Fruit fly (Drosophila melanogaster) S2 (cell line): ENCODE results near the gene sesB.
A peak's percentile ranks its signal among the peaks of the same experiment; 100 is the strongest.

Experiments
- CG8478 ChIP-seq: fragments of >200 bp; optimal IDR thresholded peaks from 2 replicates; lab custom pipeline; 2018
- CTCF ChIP-seq, 2 experiments: fragments of >200 bp; optimal IDR thresholded peaks; 2 replicates each; lab custom pipeline; 2018

sesB gene

DNA sequence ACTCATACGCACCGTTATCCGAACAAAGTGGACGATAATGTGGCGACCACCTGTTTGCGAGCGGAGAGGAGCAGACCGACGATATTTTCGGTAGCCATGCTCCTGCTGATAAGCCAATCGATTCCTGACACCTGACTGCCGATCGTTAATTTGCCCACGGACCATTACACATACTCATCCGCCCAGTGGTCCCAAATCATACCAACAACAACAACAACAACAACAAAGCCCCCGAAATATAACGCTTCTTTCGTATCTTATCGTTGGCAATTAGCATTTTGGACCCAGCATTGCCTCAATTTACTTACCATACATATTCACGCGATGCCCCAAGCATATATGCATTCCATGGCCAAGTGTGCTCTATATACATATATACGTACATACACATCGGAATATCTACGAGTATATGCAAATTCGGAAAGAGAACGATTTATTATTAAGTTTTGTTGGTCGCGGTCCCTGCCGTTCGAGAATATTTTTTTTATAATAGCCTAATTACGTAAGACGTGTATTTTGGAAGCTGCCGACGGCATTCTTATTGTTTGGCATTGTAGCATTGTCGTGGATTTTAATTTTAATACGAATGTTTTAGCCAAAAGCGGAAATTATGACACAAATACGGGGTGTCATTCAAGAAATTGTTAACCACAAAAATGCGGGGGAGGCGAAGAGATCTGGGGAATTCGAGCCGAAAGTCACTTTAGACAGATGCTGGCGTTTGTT is 11.6 kb downstream of the sesB start:
- TF ChIP-seq CG8478 (lab: Kevin White, UChicago) (no peak), CTCF (optimal IDR thresholded peaks at IDR 0.05; lab: Kevin White, UChicago) (no peak)

DNA sequence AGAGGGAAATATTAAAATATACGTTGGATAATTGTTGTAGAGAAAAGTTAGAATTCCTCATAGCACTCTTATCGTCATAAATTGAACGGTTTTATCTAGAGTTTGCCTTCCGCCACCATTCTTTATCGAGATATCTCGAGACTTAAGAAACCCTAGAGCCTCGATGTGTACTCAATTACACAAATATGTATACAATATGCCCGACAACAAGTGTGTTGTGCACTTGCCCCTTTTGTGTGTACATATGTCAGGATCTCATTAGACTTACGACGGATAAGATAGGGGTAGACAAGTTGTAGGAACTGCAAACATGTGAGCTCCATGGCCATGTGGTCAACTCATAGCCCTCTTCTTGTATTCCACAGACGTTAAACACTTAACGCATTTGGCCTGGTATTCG is 13.2 kb downstream of the sesB start:
- TF ChIP-seq CG8478 (lab: Kevin White, UChicago) (no peak), CTCF (optimal IDR thresholded peaks at IDR 0.05; lab: Kevin White, UChicago) (no peak)

DNA sequence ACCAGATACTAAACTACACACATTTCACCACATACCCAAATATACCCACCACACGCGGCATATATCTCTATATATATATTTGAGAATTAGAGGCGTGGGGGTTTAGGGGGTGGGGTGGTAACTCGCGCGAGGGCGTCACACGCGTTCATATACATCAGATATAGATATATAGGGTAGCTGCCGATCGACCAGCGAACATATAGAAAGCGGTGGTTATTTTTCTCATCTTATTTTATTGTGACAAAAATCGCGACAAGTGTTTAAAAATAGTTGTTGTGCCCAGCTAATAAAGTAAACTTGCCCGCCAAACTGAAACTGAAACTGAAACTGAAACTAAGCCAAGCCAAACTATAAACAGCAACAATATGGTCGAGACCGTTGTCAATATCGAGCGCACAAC is 14.1 kb downstream of the sesB start:
- TF ChIP-seq CTCF (optimal IDR thresholded peaks at IDR 0.05; lab: Kevin White, UChicago) (no peak), CG8478 (lab: Kevin White, UChicago) (no peak)

- no peak for TF ChIP-seq CTCF (optimal IDR thresholded peaks at IDR 0.05; lab: Kevin White, UChicago)
- TF ChIP-seq CG8478 (lab: Kevin White, UChicago) = no peak
Observed at dm6 chrX:10771856-10772592, 14.7 kb downstream of the sesB start, which contains the start of gene CG15211. CG15211 (plus strand) TSS chrX:10772541.

DNA sequence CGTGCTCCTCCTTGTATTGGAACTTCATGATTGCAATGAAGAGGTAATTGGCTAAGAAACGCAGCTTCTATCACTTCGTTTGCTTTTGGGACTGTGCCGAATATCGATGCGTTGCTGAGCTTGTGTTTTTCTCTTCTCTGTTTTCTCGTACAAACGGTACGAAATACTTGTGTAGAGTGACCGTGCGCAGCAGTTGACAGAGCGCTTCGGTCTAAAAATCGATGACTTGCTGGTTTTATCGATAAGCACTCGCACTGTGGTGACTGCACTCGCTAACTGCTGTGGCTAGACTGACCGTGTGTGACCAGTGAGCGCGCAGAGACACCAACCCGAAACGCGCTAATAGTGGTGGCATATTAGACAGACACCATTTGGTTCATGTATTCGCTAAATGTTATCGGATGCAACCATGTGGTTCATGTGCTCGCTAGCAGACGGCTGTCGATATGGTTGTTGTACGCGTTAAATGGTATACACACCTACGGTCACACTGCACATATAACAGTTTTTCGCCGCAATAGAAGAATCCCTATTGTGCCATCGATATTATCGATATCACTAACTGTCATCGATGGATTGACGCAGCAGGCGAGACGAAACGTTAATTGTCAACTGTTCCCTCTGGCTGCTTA is 18.6 kb downstream of the sesB start, which contains the start of the genes Atg8a and BTBD9:
Atg8a (minus strand) TSS at position 296 of the 632 bp plus-strand sequence.
BTBD9 (plus strand) TSS at position 495 of the 632 bp plus-strand sequence.
- TF ChIP-seq CG8478 (lab: Kevin White, UChicago) (no peak), CTCF (optimal IDR thresholded peaks at IDR 0.05; lab: Kevin White, UChicago) (peak; percentile 77 to 88)

DNA sequence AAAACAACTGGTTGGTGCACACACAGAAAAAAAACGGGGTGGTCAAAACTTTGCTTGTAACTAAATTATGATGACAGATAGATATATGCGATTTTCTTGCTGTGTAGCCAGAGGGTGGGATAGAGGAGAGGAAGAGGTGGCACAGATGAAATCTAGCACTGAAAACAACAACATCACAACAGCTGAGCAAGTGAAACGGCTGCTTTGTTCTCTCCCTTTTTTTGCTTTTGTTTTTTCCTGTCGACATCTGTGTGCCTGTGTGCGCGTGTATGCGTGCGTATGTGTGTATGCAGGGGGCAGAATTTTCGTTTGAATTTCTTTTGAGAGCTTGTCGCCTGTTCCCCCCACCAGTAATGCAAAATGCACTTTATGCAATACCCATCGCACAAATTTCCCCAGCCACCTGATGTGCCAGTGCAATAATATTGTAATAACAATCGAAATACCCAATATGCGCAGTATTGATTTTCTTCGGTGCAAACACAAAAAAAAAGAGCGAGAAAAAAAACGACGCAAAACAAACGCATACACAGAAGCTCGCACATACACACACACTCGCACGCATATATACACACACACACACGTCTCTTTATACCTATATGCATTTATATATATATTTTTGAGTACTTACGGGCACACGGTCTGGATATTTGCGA is 19.3 kb downstream of the sesB start:
- TF ChIP-seq CG8478 (lab: Kevin White, UChicago) (no peak), CTCF (optimal IDR thresholded peaks at IDR 0.05; lab: Kevin White, UChicago) (no peak)

- TF ChIP-seq CG8478 (lab: Kevin White, UChicago) (no peak), CTCF (optimal IDR thresholded peaks at IDR 0.05; lab: Kevin White, UChicago) (no peak)
Observed at dm6 chrX:10766976-10767349, 19.8 kb downstream of the sesB start.

DNA sequence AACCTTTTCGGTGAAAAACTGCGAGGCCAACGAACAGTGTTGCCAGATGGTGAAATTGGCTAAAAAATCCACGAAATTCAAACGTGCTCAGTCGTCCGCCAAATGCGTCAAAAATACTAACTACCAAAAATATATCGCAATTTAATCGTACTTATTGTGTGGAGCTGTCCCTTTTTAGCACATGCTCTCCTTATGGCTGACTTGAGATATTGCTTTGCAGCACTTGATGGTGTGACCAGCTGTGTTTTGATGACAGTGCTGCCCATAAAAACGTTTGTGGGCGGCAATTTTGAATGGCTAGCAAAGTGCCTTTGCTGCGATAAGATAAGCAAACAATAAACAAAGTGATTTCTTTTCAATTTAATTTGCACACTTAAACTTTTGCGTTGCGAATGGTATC is 22.6 kb downstream of the sesB start, which contains the start of gene Tango5:
Tango5 (minus strand) TSS at position 208 of the 400 bp plus-strand sequence.
- TF ChIP-seq CG8478 (lab: Kevin White, UChicago) (no peak), CTCF (optimal IDR thresholded peaks at IDR 0.05; lab: Kevin White, UChicago) (peak in 1 of 2 experiments; percentile 65)

- no peak for TF ChIP-seq CTCF (optimal IDR thresholded peaks at IDR 0.05; lab: Kevin White, UChicago)
- no peak for TF ChIP-seq CG8478 (lab: Kevin White, UChicago)
Observed at dm6 chrX:10762959-10763883, 23.5 kb downstream of the sesB start.

dm6 chrX:10762569-10762958 is 24.2 kb downstream of the sesB start:
- TF ChIP-seq CTCF (optimal IDR thresholded peaks at IDR 0.05; lab: Kevin White, UChicago) (no peak), CG8478 (lab: Kevin White, UChicago) (no peak)

dm6 chrX:10757616-10758078 is 29.1 kb downstream of the sesB start, which contains the start of gene Rph:
Rph (minus strand) TSS chrX:10757666.
- TF ChIP-seq CTCF (optimal IDR thresholded peaks at IDR 0.05; lab: Kevin White, UChicago) (no peak), CG8478 (lab: Kevin White, UChicago) (no peak)

DNA sequence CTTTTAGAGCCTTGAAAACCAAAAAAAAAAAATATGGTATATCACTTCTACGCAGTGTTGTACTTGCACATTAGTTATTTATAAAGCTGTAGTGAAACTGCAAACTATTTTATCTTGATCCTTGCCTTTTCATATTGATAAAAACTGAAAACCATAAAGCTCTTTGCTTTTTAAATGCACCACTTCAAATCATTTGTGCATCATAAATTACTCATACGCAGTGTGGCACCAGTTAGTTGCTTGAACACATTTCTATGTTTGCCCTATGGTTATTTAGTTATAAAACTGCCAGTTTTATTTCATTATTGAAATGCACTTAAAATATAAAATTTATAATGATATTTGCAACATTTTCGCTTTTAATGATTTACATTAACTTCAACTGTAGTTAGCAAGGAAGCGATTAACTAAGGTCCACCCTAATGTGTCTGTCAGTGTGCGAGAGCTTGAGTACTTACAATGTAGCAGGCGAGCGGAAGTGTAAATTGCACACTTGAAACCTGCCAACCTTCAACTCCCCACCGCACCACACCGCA is 30.7 kb downstream of the sesB start:
- TF ChIP-seq CTCF (optimal IDR thresholded peaks at IDR 0.05; lab: Kevin White, UChicago) = no peak
- TF ChIP-seq CG8478 (lab: Kevin White, UChicago) = no peak

- TF ChIP-seq CTCF (optimal IDR thresholded peaks at IDR 0.05; lab: Kevin White, UChicago) = no peak
- no peak for TF ChIP-seq CG8478 (lab: Kevin White, UChicago)
Observed at dm6 chrX:10751777-10752176, 35.0 kb downstream of the sesB start.
